Worm (Caenorhabditis elegans) whole organism, late embryonic: ENCODE results near the gene pals-32.

Source experiments
- ceh-2 ChIP-seq: sonication (generic microtip); optimal IDR thresholded peaks from 2 replicates; lab custom pipeline; 2016; ENCODE audit warnings: missing genotype, missing genetic modification characterization, missing compliant biosample characterization
- pha-2 ChIP-seq: sonication (generic microtip); optimal IDR thresholded peaks from 2 replicates; lab custom pipeline; 2017; ENCODE audit warnings: mild to moderate bottlenecking, missing genetic modification characterization, missing compliant biosample characterization
- rnt-1 ChIP-seq: sonication (generic microtip); optimal IDR thresholded peaks from 2 replicates; lab custom pipeline; 2016; ENCODE audit warnings: missing genetic modification characterization, missing compliant biosample characterization
- syd-9 ChIP-seq: sonication (generic microtip); optimal IDR thresholded peaks from 2 replicates; lab custom pipeline; 2016; ENCODE audit warnings: mild to moderate bottlenecking, missing genetic modification characterization, moderate library complexity, missing compliant biosample characterization
- tbx-2 ChIP-seq: sonication (generic microtip); optimal IDR thresholded peaks from 2 replicates; lab custom pipeline; 2016; ENCODE audit warnings: missing genetic modification characterization, missing compliant biosample characterization
- ttx-3 ChIP-seq: sonication (generic microtip); optimal IDR thresholded peaks from 2 replicates; lab custom pipeline; 2016; ENCODE audit warnings: missing genetic modification reagents, missing genetic modification characterization, missing compliant biosample characterization
- unc-55 ChIP-seq: sonication (generic microtip); optimal IDR thresholded peaks from 2 replicates; lab custom pipeline; 2017; ENCODE audit warnings: missing biosample characterization, missing genetic modification reagents, missing genetic modification characterization

- TF ChIP-seq unc-55 (no peak), tbx-2 (no peak), ttx-3 (tag; lab: Kevin White, UChicago) (no peak), pha-2 (no peak), rnt-1 (tag; lab: Kevin White, UChicago) (no peak), syd-9 (tag; lab: Kevin White, UChicago) (no peak), ceh-2 (no peak)
These were observed 26.9 kb upstream of the pals-32 start, which contains the start of gene srh-241 for ce11 chrV:2869503-2869902.
